Worm (Caenorhabditis elegans): ENCODE data around the gene lap-2.

Gene lap-2

DNA sequence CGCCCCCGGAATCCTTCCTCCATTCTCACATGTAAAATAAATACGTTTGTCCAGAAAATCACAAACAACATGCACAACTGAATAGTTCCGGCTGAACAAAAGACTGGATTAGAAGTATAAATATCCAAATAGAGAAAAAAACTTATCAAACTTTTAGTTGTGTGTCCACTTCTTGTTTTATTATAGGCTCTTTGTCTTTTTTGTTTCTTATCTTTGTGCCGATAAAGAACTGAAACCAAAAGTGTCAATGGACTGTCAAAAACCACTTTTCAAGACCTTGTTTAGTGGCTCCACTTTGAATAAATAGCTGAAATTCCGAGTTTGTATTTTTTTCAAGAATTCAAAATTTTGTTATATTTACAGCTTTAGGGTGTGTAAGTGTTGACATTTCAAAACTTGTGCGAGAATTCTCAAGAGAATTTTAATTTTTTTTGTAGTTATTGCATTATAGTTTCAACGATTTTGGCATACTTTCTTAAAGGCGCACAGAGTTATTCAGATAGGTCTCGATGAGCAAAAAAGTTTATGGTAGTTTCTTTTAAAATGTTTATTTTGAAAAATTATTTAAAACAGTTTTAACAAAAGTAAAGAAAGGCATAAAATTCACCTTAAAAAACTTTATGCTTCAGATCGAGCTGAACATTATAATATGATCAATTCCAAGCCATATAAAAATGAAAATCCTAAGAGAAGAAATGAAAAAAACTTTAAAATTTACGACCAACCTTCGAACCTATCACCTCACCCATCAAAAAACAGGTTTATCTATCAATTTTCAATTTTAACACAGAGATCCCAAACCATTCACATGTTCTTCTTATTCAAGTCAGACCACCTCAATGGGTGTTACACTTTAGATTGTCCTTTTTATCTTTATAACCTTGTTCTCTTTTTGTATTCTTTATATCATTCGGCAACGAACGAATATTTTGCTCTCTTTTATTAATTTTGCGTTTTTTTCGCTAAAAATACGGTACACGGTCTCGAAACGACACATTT, 2.9 kb downstream of the lap-2 start:
- TF ChIP-seq dmd-4 (tag; optimal IDR thresholded peaks at IDR 0.05; ENCODE audit: borderline replicate concordance) (no peak), elt-2 (tag; optimal IDR thresholded peaks at IDR 0.05) (peak; percentile 7)

DNA sequence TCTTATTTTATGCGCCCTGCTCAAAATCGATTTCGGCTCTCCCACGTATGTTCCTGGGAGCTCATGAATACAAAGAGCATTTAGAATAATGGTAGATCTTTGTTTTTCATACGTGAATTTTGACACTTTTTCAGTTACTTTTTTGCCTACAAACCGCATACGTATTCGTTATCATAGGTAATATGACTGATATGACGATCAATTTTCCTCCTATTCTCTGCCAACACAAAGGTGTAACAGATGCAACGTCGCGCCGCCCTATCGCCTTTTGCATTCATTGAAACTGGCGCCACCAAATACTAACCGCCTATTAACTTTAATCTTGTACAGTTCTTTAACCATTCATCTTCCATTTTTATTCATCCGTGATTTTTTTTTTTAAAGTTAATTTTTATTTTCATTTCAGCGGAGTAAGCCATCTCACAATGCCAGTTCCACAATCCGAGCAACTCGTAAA, 4.1 kb downstream of the lap-2 start, which contains the start of gene W07G4.5:
TSS of gene W07G4.5 (plus strand) at position 407 of the 457 bp plus-strand sequence.
- TF ChIP-seq madf-2 (tag; optimal IDR thresholded peaks at IDR 0.05), result no peak
- no peak for TF ChIP-seq K02D7.2 (tag; optimal IDR thresholded peaks at IDR 0.05)
- no peak for TF ChIP-seq C38D4.7 (GFP tag; optimal IDR thresholded peaks at IDR 0.05)
- no peak for TF ChIP-seq npax-4 (tag; optimal IDR thresholded peaks at IDR 0.05)
- TF ChIP-seq Y22D7AL.16 (tag; optimal IDR thresholded peaks at IDR 0.05), result no peak
- no peak for TF ChIP-seq ceh-22 (tag; optimal IDR thresholded peaks at IDR 0.05)
- no peak for TF ChIP-seq unc-42 (tag; optimal IDR thresholded peaks at IDR 0.05)
- TF ChIP-seq T23F11.4 (GFP tag; optimal IDR thresholded peaks at IDR 0.05), result no peak
- no peak for TF ChIP-seq nhr-232 (tag; optimal IDR thresholded peaks at IDR 0.05)
- TF ChIP-seq pag-3 (tag; optimal IDR thresholded peaks at IDR 0.05; ENCODE audit: borderline replicate concordance), result no peak
- no peak for TF ChIP-seq unc-3 (GFP tag; conservative IDR thresholded peaks at IDR 0.05)
- TF ChIP-seq unc-3 (tag; optimal IDR thresholded peaks at IDR 0.05), result no peak
- TF ChIP-seq sox-4 (tag; optimal IDR thresholded peaks at IDR 0.05), result no peak
- no peak for TF ChIP-seq lin-11 (tag; optimal IDR thresholded peaks at IDR 0.05)

DNA sequence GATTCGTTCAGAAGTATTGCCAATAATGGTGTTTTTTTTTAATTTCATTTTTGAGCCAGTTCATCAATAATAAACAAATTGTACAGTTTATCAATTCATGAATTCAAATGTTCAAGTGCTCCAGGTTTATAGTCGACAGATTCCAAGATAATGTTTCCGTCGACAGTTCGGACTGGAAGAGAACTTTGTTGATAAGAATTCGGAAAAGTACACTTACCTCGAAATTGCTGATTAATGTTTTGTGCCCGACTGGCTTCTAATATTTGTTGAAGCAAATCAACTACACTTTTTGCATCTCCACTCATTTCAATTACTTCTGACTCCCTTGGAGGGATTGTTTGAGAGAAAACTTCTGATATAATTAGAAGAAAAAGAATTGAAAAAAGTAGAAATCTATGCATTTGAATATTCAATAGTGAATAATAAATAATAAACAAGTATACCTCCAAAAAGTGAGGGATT, 5.7 kb downstream of the lap-2 start, which contains the start of gene W07G4.8:
TSS of gene W07G4.8 (minus strand) at position 412 of the 462 bp plus-strand sequence.
- TF ChIP-seq ceh-2 (tag; optimal IDR thresholded peaks at IDR 0.05), result no peak
- no peak for TF ChIP-seq ceh-31 (tag; optimal IDR thresholded peaks at IDR 0.05)
- TF ChIP-seq ceh-9 (tag; optimal IDR thresholded peaks at IDR 0.05), result no peak
- no peak for TF ChIP-seq unc-86 (tag; optimal IDR thresholded peaks at IDR 0.05)
- TF ChIP-seq rnt-1 (tag; optimal IDR thresholded peaks at IDR 0.05), result no peak
- TF ChIP-seq ceh-6 (GFP tag; optimal IDR thresholded peaks at IDR 0.05), result no peak
- TF ChIP-seq hlh-13 (GFP tag; optimal IDR thresholded peaks at IDR 0.05), result no peak
- no peak for TF ChIP-seq sox-2 (GFP tag; IDR thresholded peaks at IDR 0.05)
- no peak for TF ChIP-seq dve-1 (tag; optimal IDR thresholded peaks at IDR 0.05)
- TF ChIP-seq ceh-45 (GFP tag; IDR thresholded peaks at IDR 0.05), result no peak
- no peak for TF ChIP-seq sox-4 (tag; optimal IDR thresholded peaks at IDR 0.05)
- TF ChIP-seq pros-1 (tag; optimal IDR thresholded peaks at IDR 0.05), result no peak
- no peak for TF ChIP-seq ttx-3 (tag; optimal IDR thresholded peaks at IDR 0.05)
- no peak for TF ChIP-seq T23F11.4 (GFP tag; optimal IDR thresholded peaks at IDR 0.05)
- no peak for TF ChIP-seq pha-2 (tag; optimal IDR thresholded peaks at IDR 0.05)
- TF ChIP-seq ceh-18 (tag; optimal IDR thresholded peaks at IDR 0.05), result no peak
- no peak for TF ChIP-seq elt-2 (tag; optimal IDR thresholded peaks at IDR 0.05)
- no peak for TF ChIP-seq unc-55 (GFP tag; optimal IDR thresholded peaks at IDR 0.05)
- no peak for TF ChIP-seq ceh-48 (tag; optimal IDR thresholded peaks at IDR 0.05)

DNA sequence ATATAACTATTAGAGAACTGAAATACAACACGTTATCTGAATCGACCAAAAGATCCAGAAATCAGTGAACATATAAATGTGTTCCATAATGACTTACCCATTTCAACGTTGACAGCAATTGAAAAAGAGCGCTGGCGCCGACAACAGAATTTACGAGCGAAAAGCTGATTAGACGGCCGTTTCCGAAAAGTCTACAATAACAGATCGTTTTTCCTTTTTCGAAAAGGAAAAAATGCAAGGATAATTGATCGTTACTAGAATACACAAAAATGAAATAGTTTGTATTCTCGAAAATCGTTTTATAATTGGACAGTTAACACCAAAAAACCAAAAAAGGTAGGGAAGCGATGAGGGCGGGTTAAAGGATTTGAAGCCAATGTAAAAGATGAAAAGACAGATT, 10.1 kb downstream of the lap-2 start, which contains the start of gene srr-1:
TSS of gene srr-1 (minus strand) at position 101 of the 400 bp plus-strand sequence.
- no peak for TF ChIP-seq eyg-1 (tag; optimal IDR thresholded peaks at IDR 0.05)
- TF ChIP-seq dmd-4 (tag; optimal IDR thresholded peaks at IDR 0.05; ENCODE audit: borderline replicate concordance), result no peak
- TF ChIP-seq syd-9 (tag; optimal IDR thresholded peaks at IDR 0.05), result no peak
- TF ChIP-seq pqm-1 (tag; optimal IDR thresholded peaks at IDR 0.05), result no peak
- no peak for TF ChIP-seq unc-86 (tag; optimal IDR thresholded peaks at IDR 0.05)

All from whole organism, late embryonic.